Worm (Caenorhabditis elegans): ENCODE results near the gene R07D5.2.

DNA sequence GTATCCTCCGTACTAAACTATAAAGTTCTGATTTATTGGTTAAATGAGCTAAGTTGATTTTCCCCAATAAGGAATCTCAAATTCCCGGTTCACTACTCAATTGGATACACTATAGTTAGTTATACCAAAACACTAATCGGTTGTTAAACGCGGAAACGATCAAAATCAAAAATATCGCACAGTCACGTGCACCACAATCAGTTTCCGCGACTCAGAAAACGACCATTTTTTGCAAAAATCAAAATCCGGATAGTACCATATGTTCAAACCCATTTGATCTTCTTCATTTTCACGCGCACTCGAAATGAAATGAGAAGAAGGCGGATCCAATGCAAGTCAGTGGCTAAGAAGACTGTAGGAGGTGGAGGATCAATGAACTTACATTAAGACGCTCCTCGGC is 34.9 kb downstream of the R07D5.2 start:
- TF ChIP-seq ceh-31 (tag; optimal IDR thresholded peaks at IDR 0.05) (no peak), elt-2 (tag; optimal IDR thresholded peaks at IDR 0.05) (no peak), hlh-8 (tag; optimal IDR thresholded peaks at IDR 0.05) (no peak), nhr-11 (tag; optimal IDR thresholded peaks at IDR 0.05) (no peak), ama-1 (optimal IDR thresholded peaks at IDR 0.05) (no peak)

Data from whole organism, late embryonic.